Worm (Caenorhabditis elegans): ENCODE data around the gene sbp-1.

The sbp-1 gene

DNA sequence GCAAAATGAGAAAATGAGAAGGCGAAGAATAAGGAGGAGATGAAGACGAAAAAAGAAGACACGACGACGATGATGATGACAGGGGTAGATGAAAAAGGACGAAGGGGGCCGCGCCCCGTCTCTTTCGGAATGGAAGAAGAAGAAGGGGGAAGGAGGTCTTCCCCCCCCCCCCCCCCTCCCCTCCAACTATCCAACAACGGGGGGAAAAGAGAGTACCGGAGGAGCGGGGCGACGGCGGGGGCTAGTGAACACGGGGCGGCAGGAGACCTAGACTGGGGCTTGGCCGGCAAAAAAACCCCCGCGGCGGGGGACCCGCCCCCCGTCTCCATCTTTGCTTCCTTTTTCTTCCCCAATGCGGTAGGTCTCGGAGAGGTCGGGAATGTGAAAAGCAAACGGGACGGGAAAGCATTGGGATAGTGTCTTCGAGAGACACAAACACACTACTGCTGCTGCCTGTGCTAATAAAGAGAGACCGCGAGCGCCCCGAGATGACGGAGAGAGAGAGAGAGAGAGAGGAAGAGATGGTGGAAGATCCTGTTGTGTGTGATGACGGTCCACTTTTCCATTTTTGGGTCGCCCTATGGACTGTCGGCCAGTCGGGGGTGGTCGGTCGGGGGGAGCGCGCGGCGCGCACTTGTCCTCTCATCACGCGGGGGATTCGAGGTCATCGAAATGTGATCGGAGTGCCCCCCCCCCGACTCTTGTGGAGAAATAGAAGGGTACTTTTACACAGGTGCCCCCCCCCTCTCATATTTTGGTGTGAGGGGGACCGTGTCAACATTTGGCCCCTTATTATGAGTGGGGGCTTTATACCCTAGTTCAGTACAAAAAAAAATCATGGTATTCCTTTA is 25.5 kb upstream of the sbp-1 start:
- no peak for TF ChIP-seq him-1 (tag; optimal IDR thresholded peaks at IDR 0.05)
- TF ChIP-seq dao-5 (tag; optimal IDR thresholded peaks at IDR 0.05), result no peak
- no peak for TF ChIP-seq W03F9.2 (tag; optimal IDR thresholded peaks at IDR 0.05)

- no peak for TF ChIP-seq W03F9.2 (tag; optimal IDR thresholded peaks at IDR 0.05)
- TF ChIP-seq him-1 (tag; optimal IDR thresholded peaks at IDR 0.05), result no peak
- TF ChIP-seq dao-5 (tag; optimal IDR thresholded peaks at IDR 0.05), result no peak
Measured at ce11 chrIII:11466420-11467188, 24.2 kb upstream of the sbp-1 start.

- TF ChIP-seq W03F9.2 (tag; optimal IDR thresholded peaks at IDR 0.05), result no peak
- no peak for TF ChIP-seq dao-5 (tag; optimal IDR thresholded peaks at IDR 0.05)
- no peak for TF ChIP-seq him-1 (tag; optimal IDR thresholded peaks at IDR 0.05)
Measured at ce11 chrIII:11465394-11465948, 23.1 kb upstream of the sbp-1 start.

DNA sequence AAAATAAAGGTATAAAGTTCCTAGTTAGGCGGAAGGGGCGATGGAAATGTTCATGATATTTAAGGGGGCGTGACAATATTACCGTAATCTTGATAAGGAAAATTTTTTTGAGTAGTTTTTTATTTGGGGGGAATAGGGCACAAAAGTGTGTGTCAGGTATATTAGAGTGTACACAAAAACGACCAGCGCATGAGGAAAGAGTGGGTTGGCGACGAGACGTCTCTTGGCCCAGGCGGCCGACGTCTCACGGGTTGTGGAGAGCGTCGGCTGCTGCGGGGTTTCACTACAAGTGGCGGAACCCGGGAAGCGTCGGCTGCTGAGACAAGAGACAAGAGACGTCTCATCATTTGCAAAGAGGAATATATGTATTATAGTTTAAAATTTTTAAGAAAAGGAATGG is 21.4 kb upstream of the sbp-1 start:
- TF ChIP-seq him-1 (tag; optimal IDR thresholded peaks at IDR 0.05) (no peak), dao-5 (tag; optimal IDR thresholded peaks at IDR 0.05) (no peak)

ce11 chrIII:11462332-11462731 is 20.0 kb upstream of the sbp-1 start:
- TF ChIP-seq him-1 (tag; optimal IDR thresholded peaks at IDR 0.05) (no peak), dao-5 (tag; optimal IDR thresholded peaks at IDR 0.05) (no peak), W03F9.2 (tag; optimal IDR thresholded peaks at IDR 0.05) (no peak)

ce11 chrIII:11459802-11460201 is 17.4 kb upstream of the sbp-1 start:
- TF ChIP-seq W03F9.2 (tag; optimal IDR thresholded peaks at IDR 0.05), result no peak
- TF ChIP-seq dao-5 (tag; optimal IDR thresholded peaks at IDR 0.05), result no peak
- TF ChIP-seq him-1 (tag; optimal IDR thresholded peaks at IDR 0.05), result no peak

ce11 chrIII:11459041-11459440 is 16.7 kb upstream of the sbp-1 start:
- TF ChIP-seq dao-5 (tag; optimal IDR thresholded peaks at IDR 0.05), result no peak
- TF ChIP-seq him-1 (tag; optimal IDR thresholded peaks at IDR 0.05), result no peak
- no peak for TF ChIP-seq W03F9.2 (tag; optimal IDR thresholded peaks at IDR 0.05)

DNA sequence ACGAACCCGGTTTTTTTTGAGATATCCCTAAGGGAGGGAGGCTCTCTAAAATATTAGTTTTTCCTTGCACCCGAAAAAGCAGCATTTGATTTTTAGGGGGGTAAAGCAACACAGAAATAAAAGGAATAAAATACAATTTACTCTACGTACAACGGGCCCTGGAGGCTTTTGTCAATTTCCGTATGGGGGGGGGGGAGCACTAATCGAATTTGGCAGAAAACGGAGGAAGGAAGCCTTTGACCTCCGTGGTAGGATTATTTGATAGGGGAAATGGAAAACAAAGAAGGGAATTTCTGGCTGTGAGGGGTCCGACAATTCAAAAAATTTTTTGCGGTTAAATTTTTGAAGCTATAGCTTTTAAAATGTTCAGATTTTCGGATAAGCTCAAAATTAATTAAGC is 15.5 kb upstream of the sbp-1 start:
- no peak for TF ChIP-seq dao-5 (tag; optimal IDR thresholded peaks at IDR 0.05)
- TF ChIP-seq W03F9.2 (tag; optimal IDR thresholded peaks at IDR 0.05), result no peak
- TF ChIP-seq him-1 (tag; optimal IDR thresholded peaks at IDR 0.05), result no peak

DNA sequence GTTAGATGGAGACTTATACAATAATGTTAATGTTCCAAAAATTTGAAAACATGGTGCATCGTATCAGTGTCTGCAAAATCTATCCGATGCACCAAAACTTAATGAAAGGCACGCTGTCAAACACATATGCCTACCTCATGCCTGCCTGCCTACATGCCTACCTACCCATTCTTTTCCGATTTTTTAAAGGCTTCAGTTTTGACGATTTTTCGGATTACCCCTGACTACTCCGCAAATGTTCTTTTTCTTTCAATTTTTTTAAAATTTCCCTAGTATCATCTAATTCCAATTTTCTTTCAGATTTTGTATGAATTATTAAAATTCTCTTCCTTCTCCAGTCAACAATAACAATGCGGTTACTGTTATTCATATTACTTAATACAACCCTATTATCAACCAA is 14.2 kb upstream of the sbp-1 start, which contains the start of gene plr-1:
TSS of gene plr-1 (plus strand) at position 301 of the 400 bp plus-strand sequence.
- no peak for TF ChIP-seq him-1 (tag; optimal IDR thresholded peaks at IDR 0.05)
- TF ChIP-seq W03F9.2 (tag; optimal IDR thresholded peaks at IDR 0.05), result no peak
- no peak for TF ChIP-seq dao-5 (tag; optimal IDR thresholded peaks at IDR 0.05)

DNA sequence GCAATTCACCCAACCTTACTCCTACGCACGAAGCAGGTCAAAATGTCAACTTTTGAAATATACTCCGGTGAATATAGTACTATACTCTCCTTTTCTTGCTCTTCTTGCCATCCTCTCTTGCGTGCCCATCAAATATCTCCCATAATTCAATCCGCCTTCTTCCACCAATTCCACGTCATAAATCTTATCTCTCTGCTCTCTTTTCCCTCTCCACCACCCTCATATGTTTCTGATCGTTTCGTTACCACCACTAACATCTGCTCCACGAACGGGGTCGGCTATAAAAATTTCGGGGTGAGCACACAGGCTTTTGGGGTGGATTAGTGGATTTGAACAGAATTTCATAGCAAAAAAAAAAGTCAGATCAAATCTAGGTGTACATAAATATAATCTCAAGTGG is 11.6 kb upstream of the sbp-1 start:
- TF ChIP-seq W03F9.2 (tag; optimal IDR thresholded peaks at IDR 0.05) (no peak), dao-5 (tag; optimal IDR thresholded peaks at IDR 0.05) (no peak), him-1 (tag; optimal IDR thresholded peaks at IDR 0.05) (no peak)

DNA sequence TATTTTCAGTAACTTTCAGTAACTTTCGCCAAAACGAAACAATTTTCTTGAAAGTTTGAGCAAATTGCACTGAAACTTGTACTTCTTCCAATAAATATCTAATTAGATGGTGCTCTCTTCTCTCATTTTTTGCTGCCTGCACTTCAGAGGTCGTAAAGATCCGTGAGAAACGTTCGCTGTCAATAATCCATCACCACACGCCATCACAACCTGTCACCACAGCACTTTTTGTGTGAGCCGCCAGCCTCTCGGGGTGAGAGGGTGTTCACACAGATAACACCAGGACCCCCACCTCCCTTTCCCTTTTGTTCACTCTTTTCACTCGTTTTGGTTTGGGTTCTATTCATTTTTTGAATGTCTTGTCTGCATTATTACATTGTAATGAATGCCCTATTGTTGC is 10.2 kb upstream of the sbp-1 start:
- TF ChIP-seq W03F9.2 (tag; optimal IDR thresholded peaks at IDR 0.05), result no peak
- TF ChIP-seq him-1 (tag; optimal IDR thresholded peaks at IDR 0.05), result no peak
- no peak for TF ChIP-seq dao-5 (tag; optimal IDR thresholded peaks at IDR 0.05)

ce11 chrIII:11451380-11451779 is 9.0 kb upstream of the sbp-1 start:
- TF ChIP-seq him-1 (tag; optimal IDR thresholded peaks at IDR 0.05), result no peak
- TF ChIP-seq W03F9.2 (tag; optimal IDR thresholded peaks at IDR 0.05), result no peak
- TF ChIP-seq dao-5 (tag; optimal IDR thresholded peaks at IDR 0.05), result no peak

DNA sequence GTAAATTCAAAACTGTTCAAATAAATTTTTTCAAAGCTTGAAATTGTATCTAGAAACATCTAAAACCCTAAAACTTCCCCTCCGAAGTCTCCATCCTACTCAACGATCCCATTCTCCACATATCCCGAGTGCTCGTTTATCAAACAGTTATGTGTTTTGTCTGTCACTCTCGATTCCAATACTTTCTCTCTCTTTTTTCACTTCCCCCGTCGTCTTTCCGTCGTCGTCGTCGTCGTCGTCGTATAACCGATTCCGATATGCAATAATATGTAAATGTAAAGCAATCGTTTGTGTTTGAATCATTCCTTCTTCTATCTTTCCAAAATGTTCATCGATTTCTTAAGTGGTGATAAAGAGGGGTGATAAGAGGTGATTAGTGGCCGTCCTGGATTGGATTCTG is 6.0 kb upstream of the sbp-1 start:
- TF ChIP-seq W03F9.2 (tag; optimal IDR thresholded peaks at IDR 0.05), result no peak
- TF ChIP-seq him-1 (tag; optimal IDR thresholded peaks at IDR 0.05), result no peak
- TF ChIP-seq dao-5 (tag; optimal IDR thresholded peaks at IDR 0.05), result no peak

DNA sequence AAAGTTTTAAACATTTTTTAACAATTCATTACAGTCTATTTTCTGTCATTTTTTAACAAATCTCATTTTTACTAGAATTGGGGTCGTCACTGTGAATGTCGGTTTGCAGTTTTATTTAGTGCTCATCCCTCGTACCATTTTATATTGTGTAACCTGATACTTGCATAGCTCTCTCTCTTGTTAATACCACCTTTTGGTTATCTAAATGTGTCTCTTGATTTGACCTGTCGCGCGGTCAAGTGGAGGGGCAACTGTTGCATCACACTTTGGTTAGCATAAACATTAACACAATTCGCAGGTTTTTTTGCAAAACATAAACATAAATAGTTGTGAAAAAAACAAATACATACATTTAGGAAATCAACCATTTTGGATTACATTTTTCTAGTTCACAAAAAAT is 4.5 kb upstream of the sbp-1 start:
- TF ChIP-seq him-1 (tag; optimal IDR thresholded peaks at IDR 0.05) (no peak), W03F9.2 (tag; optimal IDR thresholded peaks at IDR 0.05) (no peak), dao-5 (tag; optimal IDR thresholded peaks at IDR 0.05) (no peak)
